Worm (Caenorhabditis elegans): ENCODE data around the gene otub-4.

ce11 chrIV:3341170-3341569 is 36.8 kb downstream of the otub-4 start, which contains the start of gene F42A6.2:
- TF ChIP-seq skn-1 (tag; optimal IDR thresholded peaks at IDR 0.05) (no peak), pha-4 (tag; optimal IDR thresholded peaks at IDR 0.05) (no peak), aly-2 (tag; optimal IDR thresholded peaks at IDR 0.05) (no peak), ama-1 (optimal IDR thresholded peaks at IDR 0.05) (no peak), snpc-4 (tag; optimal IDR thresholded peaks at IDR 0.05) (no peak), R02D3.7 (tag; optimal IDR thresholded peaks at IDR 0.05) (no peak), fos-1 (tag; optimal IDR thresholded peaks at IDR 0.05) (no peak)
